Worm (Caenorhabditis elegans): ENCODE data around the gene svh-1.

ce11 chrIV:8243599-8243998 lies 37.2 kb downstream of the svh-1 start, which contains the start of gene T09A12.8:
- TF ChIP-seq ceh-34 (tag; optimal IDR thresholded peaks at IDR 0.05) (no peak), C08G9.2 (tag; optimal IDR thresholded peaks at IDR 0.05) (no peak), elt-2 (tag; optimal IDR thresholded peaks at IDR 0.05) (no peak), pha-4 (tag; optimal IDR thresholded peaks at IDR 0.05) (no peak), pqm-1 (tag; optimal IDR thresholded peaks at IDR 0.05) (no peak), hlh-30 (tag; optimal IDR thresholded peaks at IDR 0.05; ENCODE audit: insufficient read depth) (no peak), fax-1 (tag; optimal IDR thresholded peaks at IDR 0.05) (no peak), pha-2 (tag; optimal IDR thresholded peaks at IDR 0.05) (no peak), ceh-30 (tag; optimal IDR thresholded peaks at IDR 0.05) (no peak), unc-3 (GFP tag; conservative IDR thresholded peaks at IDR 0.05) (no peak), unc-3 (tag; optimal IDR thresholded peaks at IDR 0.05) (no peak), dve-1 (tag; optimal IDR thresholded peaks at IDR 0.05) (no peak), elt-4 (tag; optimal IDR thresholded peaks at IDR 0.05) (no peak)

Measured in whole organism, late embryonic.